Worm (Caenorhabditis elegans): ENCODE results near the gene slc-36.5.

The slc-36.5 gene

ce11 chrII:6853059-6853466 is 23.8 kb downstream of the slc-36.5 start (continued):
- TF ChIP-seq nhr-25 (tag; optimal IDR thresholded peaks at IDR 0.05) (peak; percentile 50), ztf-4 (tag; optimal IDR thresholded peaks at IDR 0.05) (peak; percentile 11), ceh-82 (tag; optimal IDR thresholded peaks at IDR 0.05) (no peak), nhr-237 (tag; optimal IDR thresholded peaks at IDR 0.05) (no peak)

DNA sequence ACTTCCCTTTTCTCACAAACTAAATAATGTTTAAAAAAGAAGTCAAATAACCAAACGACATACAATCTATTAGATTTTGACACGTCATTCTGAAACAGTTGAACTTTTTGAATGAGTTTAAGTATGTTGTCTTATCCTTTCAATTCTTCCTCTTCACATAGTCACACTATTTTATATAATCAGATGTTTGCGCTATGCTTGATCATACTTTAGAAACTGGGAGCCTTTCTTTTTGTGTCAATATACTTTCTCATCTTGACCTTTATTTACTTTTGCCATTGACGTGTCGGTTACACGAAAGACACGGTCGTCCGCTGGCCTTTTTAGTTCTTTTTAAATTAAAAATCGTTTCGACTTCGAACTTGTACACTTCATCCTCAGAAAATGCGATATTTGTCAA is 24.9 kb downstream of the slc-36.5 start, which contains the start of gene C04A2.15:
TSS of gene C04A2.15 (plus strand) at position 299 of the 400 bp plus-strand sequence.
- TF ChIP-seq F13H6.1 (tag; optimal IDR thresholded peaks at IDR 0.05) (peak; percentile 42), crh-2 (tag; optimal IDR thresholded peaks at IDR 0.05) (no peak)

ce11 chrII:6849308-6849707 is 27.5 kb downstream of the slc-36.5 start:
- TF ChIP-seq ztf-4 (tag; optimal IDR thresholded peaks at IDR 0.05), result peak; percentile 16
- no peak for TF ChIP-seq ztf-11 (tag; optimal IDR thresholded peaks at IDR 0.05)
- TF ChIP-seq alr-1 (tag; optimal IDR thresholded peaks at IDR 0.05), result no peak
- peak; percentile 43 for TF ChIP-seq fos-1 (tag; optimal IDR thresholded peaks at IDR 0.05)
- TF ChIP-seq sma-3 (GFP tag; optimal IDR thresholded peaks at IDR 0.05), result peak; percentile 82
- TF ChIP-seq dmd-4 (tag; optimal IDR thresholded peaks at IDR 0.05), result no peak
- peak; percentile 89 for TF ChIP-seq Y55F3AM.14 (GFP tag; optimal IDR thresholded peaks at IDR 0.05)
- no peak for TF ChIP-seq lin-39 (tag; optimal IDR thresholded peaks at IDR 0.05)
- TF ChIP-seq crh-2 (tag; optimal IDR thresholded peaks at IDR 0.05), result peak; percentile 61
- TF ChIP-seq mdl-1 (tag; optimal IDR thresholded peaks at IDR 0.05), result peak; percentile 59 to 81
- TF ChIP-seq elt-1 (tag; optimal IDR thresholded peaks at IDR 0.05), result no peak
- no peak for TF ChIP-seq unc-55 (GFP tag; optimal IDR thresholded peaks at IDR 0.05)
- no peak for TF ChIP-seq nhr-10 (tag; optimal IDR thresholded peaks at IDR 0.05)
- TF ChIP-seq lin-11 (tag; optimal IDR thresholded peaks at IDR 0.05), result no peak
- TF ChIP-seq gmeb-1 (tag; optimal IDR thresholded peaks at IDR 0.05), result peak; percentile 30
- no peak for TF ChIP-seq ceh-16 (tag; optimal IDR thresholded peaks at IDR 0.05)
- peak; percentile 90 for TF ChIP-seq blmp-1 (tag; optimal IDR thresholded peaks at IDR 0.05; ENCODE audit: insufficient read depth)
- TF ChIP-seq R02D3.7 (tag; optimal IDR thresholded peaks at IDR 0.05), result no peak
- peak; percentile 97 for TF ChIP-seq egl-27 (tag; optimal IDR thresholded peaks at IDR 0.05)
- TF ChIP-seq sem-4 (tag; optimal IDR thresholded peaks at IDR 0.05), result no peak
- peak; percentile 97 for TF ChIP-seq sma-9 (GFP tag; optimal IDR thresholded peaks at IDR 0.05)
- TF ChIP-seq sma-9 (tag; optimal IDR thresholded peaks at IDR 0.05), result no peak
- TF ChIP-seq peb-1 (tag; optimal IDR thresholded peaks at IDR 0.05), result no peak
- peak; percentile 90 for TF ChIP-seq nhr-25 (tag; optimal IDR thresholded peaks at IDR 0.05)
- peak; percentile 56 for TF ChIP-seq nhr-6 (tag; optimal IDR thresholded peaks at IDR 0.05)
- TF ChIP-seq elt-3 (tag; optimal IDR thresholded peaks at IDR 0.05), result no peak
- TF ChIP-seq F13H6.1 (tag; optimal IDR thresholded peaks at IDR 0.05), result no peak
- peak; percentile 91 for TF ChIP-seq nhr-21 (tag; optimal IDR thresholded peaks at IDR 0.05)
- TF ChIP-seq mbf-1 (tag; optimal IDR thresholded peaks at IDR 0.05), result no peak
- no peak for TF ChIP-seq ztf-1 (GFP tag; conservative IDR thresholded peaks at IDR 0.05)
- TF ChIP-seq nhr-237 (tag; optimal IDR thresholded peaks at IDR 0.05), result no peak
- TF ChIP-seq unc-39 (tag; optimal IDR thresholded peaks at IDR 0.05), result no peak
- TF ChIP-seq nhr-11 (tag; optimal IDR thresholded peaks at IDR 0.05), result no peak
- TF ChIP-seq nhr-77 (tag; optimal IDR thresholded peaks at IDR 0.05), result no peak
- TF ChIP-seq skn-1 (tag; optimal IDR thresholded peaks at IDR 0.05), result no peak
- no peak for TF ChIP-seq nhr-12 (tag; optimal IDR thresholded peaks at IDR 0.05)
- TF ChIP-seq nhr-129 (tag; optimal IDR thresholded peaks at IDR 0.05), result peak; percentile 87
- no peak for TF ChIP-seq zag-1 (tag; optimal IDR thresholded peaks at IDR 0.05)
- no peak for TF ChIP-seq ceh-82 (tag; optimal IDR thresholded peaks at IDR 0.05)
- no peak for TF ChIP-seq nhr-23 (tag; optimal IDR thresholded peaks at IDR 0.05)
- TF ChIP-seq lin-13 (GFP tag; optimal IDR thresholded peaks at IDR 0.05), result no peak
- no peak for TF ChIP-seq snpc-4 (tag; optimal IDR thresholded peaks at IDR 0.05)
- TF ChIP-seq ama-1 (optimal IDR thresholded peaks at IDR 0.05), result peak; percentile 65
- TF ChIP-seq aly-2 (tag; optimal IDR thresholded peaks at IDR 0.05), result no peak
- peak; percentile 29 for TF ChIP-seq C34F6.9 (tag; optimal IDR thresholded peaks at IDR 0.05)
- no peak for TF ChIP-seq mab-5 (tag; optimal IDR thresholded peaks at IDR 0.05)
- no peak for TF ChIP-seq unc-62 (GFP tag; optimal IDR thresholded peaks at IDR 0.05)
- TF ChIP-seq ZK546.5 (tag; optimal IDR thresholded peaks at IDR 0.05), result no peak
- peak in 1 of 2 experiments; percentile 63 for TF ChIP-seq lsy-2 (tag; optimal IDR thresholded peaks at IDR 0.05)

Data from whole organism, L2 larva.